Fruit fly (Drosophila melanogaster) whole organism, adult: ENCODE results near the gene Snoo.

Source experiments
- CG1620 ChIP-seq: fragments of 200-800 bp; sonication (Bioruptor generic); optimal IDR thresholded peaks from 2 replicates; lab custom pipeline; 2016; ENCODE audit warnings: missing biosample characterization, missing genetic modification characterization
- CG33017 ChIP-seq: fragments of 200-800 bp; sonication (Bioruptor generic); optimal IDR thresholded peaks from 2 replicates; lab custom pipeline; 2018; ENCODE audit warnings: missing biosample characterization, mild to moderate bottlenecking, missing genetic modification characterization, moderate library complexity
- CG7045 ChIP-seq: fragments of 200-800 bp; sonication (Bioruptor generic); optimal IDR thresholded peaks from 2 replicates; lab custom pipeline; 2017; ENCODE audit warnings: missing biosample characterization, mild to moderate bottlenecking, missing genetic modification characterization
- bab1 ChIP-seq: fragments of 200-800 bp; sonication (Bioruptor generic); optimal IDR thresholded peaks from 3 replicates; lab custom pipeline; 2019; ENCODE audit warnings: missing biosample characterization, mild to moderate bottlenecking, missing genetic modification characterization, moderate library complexity
- cnc ChIP-seq, 2 experiments: fragments of >200 bp; optimal IDR thresholded peaks; 2 replicates each; lab custom pipeline; 2017
- kay ChIP-seq: fragments of 200-800 bp; sonication (Bioruptor generic); peaks from one replicate; lab custom pipeline; 2016; ENCODE audit warnings: missing biosample characterization, missing genetic modification characterization, borderline replicate concordance
- ovo ChIP-seq: fragments of 200-800 bp; sonication (Bioruptor generic); optimal IDR thresholded peaks from 2 replicates; lab custom pipeline; 2016; ENCODE audit warnings: missing biosample characterization, missing genetic modification characterization
- pad ChIP-seq: fragments of 200-800 bp; sonication (Bioruptor generic); optimal IDR thresholded peaks from 3 replicates; lab custom pipeline; 2017; ENCODE audit warnings: missing biosample characterization, missing genetic modification characterization, mild to moderate bottlenecking, moderate library complexity, missing genetic modification reagents
- toe ChIP-seq: fragments of 200-800 bp; sonication (Bioruptor generic); optimal IDR thresholded peaks from 2 replicates; lab custom pipeline; 2016; ENCODE audit warnings: missing biosample characterization, missing genetic modification characterization

DNA sequence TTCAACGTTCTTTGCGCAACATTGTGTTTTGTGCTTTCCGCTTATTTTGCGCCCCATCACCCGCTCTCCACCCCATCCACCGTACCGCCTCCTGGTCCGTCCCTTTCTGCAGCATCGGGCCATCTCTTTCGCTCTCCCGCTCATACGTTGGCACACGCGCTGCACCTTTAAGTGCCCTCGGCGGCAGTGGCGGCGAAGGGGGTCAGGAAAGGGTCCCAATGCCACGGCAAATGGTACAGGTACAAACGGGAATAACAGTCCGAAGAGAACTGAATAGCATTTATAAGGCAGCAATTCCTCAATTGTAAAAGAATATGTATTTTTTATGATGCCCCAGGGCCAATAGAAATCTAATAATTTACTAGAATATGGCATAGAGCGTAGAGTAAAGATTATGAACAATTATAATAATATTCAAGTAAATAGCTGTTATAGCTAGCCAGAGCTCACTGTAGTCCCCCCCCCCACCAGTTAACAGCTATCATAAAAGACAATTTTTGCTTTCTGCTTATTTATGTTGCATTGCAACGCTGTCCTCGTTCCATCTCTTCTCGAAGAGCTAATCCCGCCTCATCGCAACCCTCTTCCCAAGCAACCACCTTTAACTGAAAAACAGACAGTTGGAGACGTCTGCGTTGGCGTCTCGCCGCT lies 72.7 kb downstream of the Snoo start:
- TF ChIP-seq pad (GFP tag; lab: Kevin White, UChicago), result no peak
- TF ChIP-seq ovo (GFP tag; lab: Kevin White, UChicago), result no peak
- no peak for TF ChIP-seq CG1620 (GFP tag; lab: Kevin White, UChicago)
- no peak for TF ChIP-seq CG7045 (GFP tag; lab: Kevin White, UChicago)
- no peak for TF ChIP-seq CG33017 (tag; lab: Kevin White, UChicago)
- no peak for TF ChIP-seq cnc (optimal IDR thresholded peaks at IDR 0.05; lab: Kevin White, UChicago)
- no peak for TF ChIP-seq bab1
- no peak for TF ChIP-seq kay
- TF ChIP-seq toe (GFP tag; lab: Kevin White, UChicago), result no peak
